Fruit fly (Drosophila melanogaster) whole organism, embryonic: ENCODE measurements around the gene MCTS1.

Experiments used
- CG10209 ChIP-seq: fragments of 200-800 bp; sonication (Bioruptor generic); optimal IDR thresholded peaks from 3 replicates; lab custom pipeline; 2017; ENCODE audit warnings: missing biosample characterization, mild to moderate bottlenecking, missing genetic modification characterization, missing genetic modification reagents
- CG11093 ChIP-seq: fragments of 200-800 bp; sonication (Bioruptor generic); IDR thresholded peaks from 3 replicates; pipeline ENCODE4 v1.3.6; 2022; ENCODE audit warnings: missing biosample characterization, missing genetic modification characterization
- CG11504 ChIP-seq: fragments of 200-800 bp; sonication (Bioruptor generic); optimal IDR thresholded peaks from 3 replicates; lab custom pipeline; 2019; ENCODE audit warnings: missing biosample characterization, mild to moderate bottlenecking, missing genetic modification characterization, moderate library complexity
- CG11560 ChIP-seq: fragments of 200-800 bp; sonication (Bioruptor generic); IDR thresholded peaks from 3 replicates; pipeline ENCODE4 v1.3.6; 2022; ENCODE audit warnings: missing biosample characterization, missing genetic modification characterization
- CG1233 ChIP-seq: fragments of 200-800 bp; sonication (Bioruptor generic); optimal IDR thresholded peaks from 4 replicates; lab custom pipeline; 2018; ENCODE audit warnings: missing biosample characterization, mild to moderate bottlenecking, missing genetic modification characterization
- CG13775 ChIP-seq: fragments of 200-800 bp; sonication (Bioruptor generic); optimal IDR thresholded peaks from 3 replicates; lab custom pipeline; 2017; ENCODE audit warnings: missing biosample characterization, mild to moderate bottlenecking, missing genetic modification characterization
- CG14441 ChIP-seq: fragments of 200-800 bp; sonication (Bioruptor generic); IDR thresholded peaks from 2 replicates; pipeline ENCODE4 v1.3.6; 2022; ENCODE audit warnings: missing biosample characterization, missing genetic modification characterization
- CG15601 ChIP-seq: fragments of 200-800 bp; sonication (Bioruptor generic); optimal IDR thresholded peaks from 3 replicates; lab custom pipeline; 2019; ENCODE audit warnings: missing biosample characterization, mild to moderate bottlenecking, missing genetic modification characterization, moderate library complexity
- CG1602 ChIP-seq: fragments of 200-800 bp; sonication (Bioruptor generic); optimal IDR thresholded peaks from 3 replicates; lab custom pipeline; 2016; ENCODE audit warnings: missing biosample characterization, missing genetic modification characterization
- CG17359 ChIP-seq: fragments of 200-800 bp; sonication (Bioruptor generic); optimal IDR thresholded peaks from 3 replicates; lab custom pipeline; 2018; ENCODE audit warnings: missing biosample characterization, mild to moderate bottlenecking, missing genetic modification characterization, moderate library complexity
- CG17361 ChIP-seq: fragments of 200-800 bp; sonication (Bioruptor generic); IDR thresholded peaks from 3 replicates; pipeline ENCODE4 v1.3.6; 2022; ENCODE audit warnings: missing biosample characterization, missing genetic modification characterization
- CG17568 ChIP-seq: fragments of 200-800 bp; sonication (Bioruptor generic); optimal IDR thresholded peaks from 2 replicates; lab custom pipeline; 2018; ENCODE audit warnings: missing biosample characterization, mild to moderate bottlenecking, missing genetic modification characterization, moderate library complexity
- CG30403 ChIP-seq: fragments of 200-800 bp; sonication (Bioruptor generic); optimal IDR thresholded peaks from 3 replicates; lab custom pipeline; 2016; ENCODE audit warnings: missing biosample characterization, missing genetic modification characterization
- CG31441 ChIP-seq: fragments of 200-800 bp; sonication (Bioruptor generic); IDR thresholded peaks from 2 replicates; pipeline ENCODE4 v1.3.6; 2022; ENCODE audit warnings: missing biosample characterization, missing genetic modification characterization
- CG6654 ChIP-seq: fragments of 200-800 bp; sonication (Bioruptor generic); optimal IDR thresholded peaks from 2 replicates; lab custom pipeline; 2017; ENCODE audit warnings: missing biosample characterization, mild to moderate bottlenecking, missing genetic modification characterization
- CG7556 ChIP-seq: fragments of 200-800 bp; sonication (Bioruptor generic); optimal IDR thresholded peaks from 2 replicates; lab custom pipeline; 2017; ENCODE audit warnings: missing biosample characterization, mild to moderate bottlenecking, missing genetic modification characterization
- CG7745 ChIP-seq: fragments of 200-800 bp; sonication (Bioruptor generic); optimal IDR thresholded peaks from 2 replicates; lab custom pipeline; 2018; ENCODE audit warnings: missing biosample characterization, mild to moderate bottlenecking, missing genetic modification characterization, moderate library complexity
- CG8089 ChIP-seq: fragments of 200-800 bp; sonication (Bioruptor generic); optimal IDR thresholded peaks from 3 replicates; lab custom pipeline; 2016; ENCODE audit warnings: missing biosample characterization, missing genetic modification characterization
- CG9609 ChIP-seq: fragments of 200-800 bp; sonication (Bioruptor generic); optimal IDR thresholded peaks from 3 replicates; lab custom pipeline; 2016; ENCODE audit warnings: missing biosample characterization, missing genetic modification characterization
- Chrac-16 ChIP-seq: fragments of 200-800 bp; sonication (Bioruptor generic); optimal IDR thresholded peaks from 3 replicates; lab custom pipeline; 2016; ENCODE audit warnings: missing biosample characterization, missing genetic modification characterization
- D19A ChIP-seq: fragments of 200-800 bp; optimal IDR thresholded peaks from 3 replicates; lab custom pipeline; 2019; ENCODE audit warnings: missing biosample characterization, mild to moderate bottlenecking, missing genetic modification characterization, moderate library complexity
- Dip2 ChIP-seq: fragments of 200-800 bp; sonication (Bioruptor generic); IDR thresholded peaks from 2 replicates; pipeline ENCODE4 v1.3.6; 2022; ENCODE audit warnings: missing biosample characterization, missing genetic modification characterization
- Hr51 ChIP-seq, 2 experiments: fragments of 200-800 bp; sonication (Bioruptor generic); optimal IDR thresholded peaks; 2 replicates in 1 of 2; 3 replicates in 1 of 2; lab custom pipeline; 2016 to 2018; ENCODE audit warnings: missing biosample characterization in 2 of 2, missing genetic modification characterization in 2 of 2, mild to moderate bottlenecking in 1 of 2, moderate library complexity in 1 of 2
- Hsf ChIP-seq: fragments of 200-800 bp; sonication (Bioruptor generic); optimal IDR thresholded peaks from 3 replicates; lab custom pipeline; 2016; ENCODE audit warnings: missing biosample characterization, missing genetic modification characterization
- Jarid2 ChIP-seq: fragments of 200-800 bp; sonication (Bioruptor generic); optimal IDR thresholded peaks from 3 replicates; lab custom pipeline; 2017; ENCODE audit warnings: mild to moderate bottlenecking, missing biosample characterization, missing genetic modification reagents, missing genetic modification characterization
- Lhr ChIP-seq: fragments of 200-800 bp; sonication (Bioruptor generic); optimal IDR thresholded peaks from 3 replicates; lab custom pipeline; 2017; ENCODE audit warnings: mild to moderate bottlenecking, missing biosample characterization, missing genetic modification reagents, missing genetic modification characterization
- Med ChIP-seq: fragments of 200-800 bp; sonication (Bioruptor generic); peaks from one replicate; lab custom pipeline; 2016; ENCODE audit warnings: missing biosample characterization, missing genetic modification characterization, mild to moderate bottlenecking, inconsistent platforms, moderate library complexity
- Oaz ChIP-seq: fragments of 200-800 bp; sonication (Bioruptor generic); IDR thresholded peaks from 2 replicates; pipeline ENCODE4 v1.3.6; 2022; ENCODE audit warnings: missing biosample characterization, missing genetic modification characterization
- Rfx ChIP-seq: fragments of 200-800 bp; sonication (Bioruptor generic); IDR thresholded peaks from 2 replicates; pipeline ENCODE4 v1.3.6; 2022; ENCODE audit warnings: missing biosample characterization, missing genetic modification characterization
- Sox100B ChIP-seq: fragments of 200-800 bp; sonication (Bioruptor generic); optimal IDR thresholded peaks from 3 replicates; lab custom pipeline; 2018; ENCODE audit warnings: missing biosample characterization, mild to moderate bottlenecking, missing genetic modification characterization
- TFAM ChIP-seq: fragments of 200-800 bp; sonication (Bioruptor generic); optimal IDR thresholded peaks from 2 replicates; lab custom pipeline; 2017; ENCODE audit warnings: missing biosample characterization, missing genetic modification characterization, inconsistent platforms
- ap ChIP-seq: fragments of 200-800 bp; sonication (Bioruptor generic); IDR thresholded peaks from 2 replicates; pipeline ENCODE4 v1.3.6; 2022; ENCODE audit warnings: missing biosample characterization, missing genetic modification characterization
- caup ChIP-seq: fragments of 200-800 bp; sonication (Bioruptor generic); optimal IDR thresholded peaks from 3 replicates; lab custom pipeline; 2017; ENCODE audit warnings: missing biosample characterization, mild to moderate bottlenecking, missing genetic modification characterization, moderate library complexity; ENCODE audit not compliant: severe bottlenecking
- croc ChIP-seq: fragments of 200-800 bp; sonication (Bioruptor generic); conservative IDR thresholded peaks from 3 replicates; pipeline ENCODE4 v1.3.6; 2022; ENCODE audit warnings: missing biosample characterization, missing genetic modification characterization
- cwo ChIP-seq: fragments of 200-800 bp; sonication (Bioruptor generic); optimal IDR thresholded peaks from 3 replicates; lab custom pipeline; 2017; ENCODE audit warnings: missing biosample characterization, missing genetic modification characterization, mild to moderate bottlenecking, moderate library complexity, missing genetic modification reagents
- dm ChIP-seq: fragments of 200-800 bp; sonication (Bioruptor generic); optimal IDR thresholded peaks from 3 replicates; lab custom pipeline; 2016; ENCODE audit warnings: missing biosample characterization, missing genetic modification characterization
- gem ChIP-seq: fragments of 200-800 bp; sonication (Bioruptor generic); optimal IDR thresholded peaks from 2 replicates; lab custom pipeline; 2019; ENCODE audit warnings: missing biosample characterization, mild to moderate bottlenecking, missing genetic modification characterization, moderate library complexity
- gsb ChIP-seq: fragments of 200-800 bp; sonication (Bioruptor generic); IDR thresholded peaks from 2 replicates; pipeline ENCODE4 v1.3.6; 2022; ENCODE audit warnings: missing biosample characterization, missing genetic modification characterization
- gsb-n ChIP-seq: fragments of 200-800 bp; sonication (Bioruptor generic); optimal IDR thresholded peaks from 3 replicates; lab custom pipeline; 2018; ENCODE audit warnings: missing biosample characterization, mild to moderate bottlenecking, missing genetic modification characterization
- kay ChIP-seq: fragments of 200-800 bp; sonication (Bioruptor generic); optimal IDR thresholded peaks from 2 replicates; lab custom pipeline; 2016; ENCODE audit warnings: missing biosample characterization, missing genetic modification characterization
- lola ChIP-seq, 3 experiments: fragments of >200 bp in 2 of 3; fragments of 200-800 bp in 1 of 3; sonication (Bioruptor generic) in 1 of 3; optimal IDR thresholded peaks; 2 replicates each; lab custom pipeline; 2017 to 2019; ENCODE audit warnings: missing biosample characterization in 3 of 3, missing genetic modification characterization in 3 of 3, mild to moderate bottlenecking in 1 of 3, moderate library complexity in 1 of 3
- pb ChIP-seq: fragments of 200-800 bp; sonication (Bioruptor generic); optimal IDR thresholded peaks from 3 replicates; lab custom pipeline; 2016; ENCODE audit warnings: missing biosample characterization, missing genetic modification characterization
- ranshi ChIP-seq: fragments of 200-800 bp; sonication (Bioruptor generic); IDR thresholded peaks from 2 replicates; pipeline ENCODE4 v1.3.6; 2022; ENCODE audit warnings: missing biosample characterization, missing genetic modification characterization
- schlank ChIP-seq: fragments of 200-800 bp; sonication (Bioruptor generic); optimal IDR thresholded peaks from 2 replicates; lab custom pipeline; 2018; ENCODE audit warnings: missing biosample characterization, mild to moderate bottlenecking, missing genetic modification characterization
- shn ChIP-seq: fragments of 200-800 bp; sonication (Bioruptor generic); optimal IDR thresholded peaks from 3 replicates; lab custom pipeline; 2016; ENCODE audit warnings: missing biosample characterization, missing genetic modification characterization
- sna ChIP-seq: fragments of 200-800 bp; sonication (Bioruptor generic); IDR thresholded peaks from 2 replicates; pipeline ENCODE4 v1.3.6; 2022; ENCODE audit warnings: missing biosample characterization, missing genetic modification characterization; ENCODE audit not compliant: partially characterized antibody
- tap ChIP-seq: fragments of 200-800 bp; optimal IDR thresholded peaks from 3 replicates; lab custom pipeline; 2019; ENCODE audit warnings: missing biosample characterization, mild to moderate bottlenecking, missing genetic modification characterization, moderate library complexity
- tgo ChIP-seq: fragments of 200-800 bp; sonication (Bioruptor generic); IDR thresholded peaks from 3 replicates; pipeline ENCODE4 v1.3.6; 2022; ENCODE audit warnings: missing biosample characterization, missing genetic modification characterization
- vvl ChIP-seq: fragments of 200-800 bp; sonication (Bioruptor generic); IDR thresholded peaks from 2 replicates; pipeline ENCODE4 v1.3.6; 2022; ENCODE audit warnings: missing biosample characterization, missing genetic modification characterization
- zf30C ChIP-seq: fragments of 200-800 bp; sonication (Bioruptor generic); optimal IDR thresholded peaks from 3 replicates; lab custom pipeline; 2018; ENCODE audit warnings: missing biosample characterization, mild to moderate bottlenecking, missing genetic modification characterization

MCTS1 gene

dm6 chrX:6024638-6025037 lies 13.1 kb upstream of the MCTS1 start (continued):
- peak; percentile 31 for TF ChIP-seq gsb-n
- TF ChIP-seq CG11560 (tag; lab: Robert Waterston, UW), result no peak
- TF ChIP-seq vvl (GFP tag; lab: Robert Waterston, UW), result peak; percentile 60
- TF ChIP-seq CG30403 (GFP tag; lab: Kevin White, UChicago), result peak; percentile 57
- TF ChIP-seq CG7556 (GFP tag; lab: Kevin White, UChicago), result peak; percentile 43
- TF ChIP-seq CG1233 (GFP tag; lab: Kevin White, UChicago), result peak; percentile 44
- TF ChIP-seq CG17568, result no peak
- no peak for TF ChIP-seq Oaz (GFP tag; lab: Robert Waterston, UW)
- TF ChIP-seq gem, result peak; percentile 76
- TF ChIP-seq CG6654, result peak; percentile 31
- TF ChIP-seq schlank (tag; lab: Kevin White, UChicago), result no peak
- TF ChIP-seq CG15601 (tag; lab: Kevin White, UChicago), result peak; percentile 15
- peak; percentile 34 for TF ChIP-seq pb (GFP tag; lab: Kevin White, UChicago)
- TF ChIP-seq CG8089 (GFP tag; lab: Kevin White, UChicago), result peak; percentile 52
- TF ChIP-seq Hr51 (GFP tag; optimal IDR thresholded peaks at IDR 0.05; lab: Kevin White, UChicago), result peak in 1 of 2 experiments; percentile 15
- peak in 1 of 3 experiments; percentile 79 for TF ChIP-seq lola (GFP tag; optimal IDR thresholded peaks at IDR 0.05; lab: Kevin White, UChicago)
- TF ChIP-seq CG17359 (tag; lab: Kevin White, UChicago), result peak; percentile 19
- peak; percentile 1 for TF ChIP-seq dm (GFP tag; lab: Kevin White, UChicago)
- TF ChIP-seq ap (GFP tag; lab: Robert Waterston, UW), result no peak
- TF ChIP-seq CG9609 (GFP tag; lab: Kevin White, UChicago), result peak; percentile 51
- TF ChIP-seq TFAM (GFP tag; lab: Kevin White, UChicago), result no peak
- peak; percentile 53; the same call in 1 of the 3 replicates for TF ChIP-seq CG17361 (GFP tag; lab: Robert Waterston, UW)
- TF ChIP-seq Med (GFP tag; lab: Kevin White, UChicago), result peak; percentile 91
- TF ChIP-seq tap, result peak; percentile 16
- peak; percentile 46 for TF ChIP-seq CG10209 (GFP tag; lab: Kevin White, UChicago)
- no peak for TF ChIP-seq caup (GFP tag; lab: Kevin White, UChicago)
- TF ChIP-seq ranshi (GFP tag; lab: Robert Waterston, UW), result peak; percentile 44; the same call in 1 of the 2 replicates
- TF ChIP-seq Hsf (GFP tag; lab: Kevin White, UChicago), result peak; percentile 47
- TF ChIP-seq D19A (tag; lab: Kevin White, UChicago), result peak; percentile 47
- peak; percentile 23 for TF ChIP-seq CG1602 (GFP tag; lab: Kevin White, UChicago)
- TF ChIP-seq tgo (GFP tag; lab: Robert Waterston, UW), result peak; percentile 42; the same call in 1 of the 3 replicates
- no peak for TF ChIP-seq Dip2 (GFP tag; lab: Robert Waterston, UW)
- no peak for TF ChIP-seq gsb
- no peak for TF ChIP-seq CG11093 (GFP tag; lab: Robert Waterston, UW)
- no peak for TF ChIP-seq kay (GFP tag; lab: Kevin White, UChicago)
- 0 out of 2 replicates have a peak, but pooled peaks have one; percentile 26 for TF ChIP-seq CG14441
- peak; percentile 9 for TF ChIP-seq Sox100B
- no peak for TF ChIP-seq cwo
- peak; percentile 56 for TF ChIP-seq CG31441
- peak; percentile 22 for TF ChIP-seq shn
- peak; percentile 47; the same call in 2 of the 3 replicates for TF ChIP-seq croc (GFP tag; lab: Robert Waterston, UW)
- peak; percentile 0 for TF ChIP-seq CG7745
- TF ChIP-seq Lhr, result peak; percentile 3
- TF ChIP-seq sna, result no peak
- peak; percentile 26 for TF ChIP-seq CG13775 (GFP tag; lab: Kevin White, UChicago)
- peak; percentile 70 for TF ChIP-seq zf30C
- TF ChIP-seq Chrac-16 (GFP tag; lab: Kevin White, UChicago), result peak; percentile 62
- TF ChIP-seq CG11504 (tag; lab: Kevin White, UChicago), result peak; percentile 21
- no peak for TF ChIP-seq Jarid2 (GFP tag; lab: Kevin White, UChicago)
- no peak for TF ChIP-seq Rfx
